Fruit fly (Drosophila melanogaster) whole organism: ENCODE data around the gene CG8774.

ENCODE experiments used
- CG8478 ChIP-seq: fragments of >200 bp; optimal IDR thresholded peaks from 2 replicates; lab custom pipeline; 2018; ENCODE audit warnings: inconsistent platforms
- pan ChIP-seq: fragments of >200 bp; optimal IDR thresholded peaks from 2 replicates; lab custom pipeline; 2017
- usp ChIP-seq: fragments of >200 bp; optimal IDR thresholded peaks from 2 replicates; lab custom pipeline; 2017; ENCODE audit warnings: missing biosample characterization, missing genetic modification characterization, mixed read lengths

- TF ChIP-seq CG8478 (lab: Kevin White, UChicago) = no peak
- TF ChIP-seq pan (lab: Kevin White, UChicago) = no peak
- no peak for TF ChIP-seq usp (GFP tag; lab: Kevin White, UChicago)
Observed at dm6 chr3R:13298114-13298818, at the start of gene CG8774.
